Fruit fly (Drosophila melanogaster): ENCODE data around the gene CG14641.
"Not testable (repeated sequence)": the region's sequence is repeated elsewhere in the genome, so short reads cannot be mapped to it uniquely, and the experiment has no call there.

DNA sequence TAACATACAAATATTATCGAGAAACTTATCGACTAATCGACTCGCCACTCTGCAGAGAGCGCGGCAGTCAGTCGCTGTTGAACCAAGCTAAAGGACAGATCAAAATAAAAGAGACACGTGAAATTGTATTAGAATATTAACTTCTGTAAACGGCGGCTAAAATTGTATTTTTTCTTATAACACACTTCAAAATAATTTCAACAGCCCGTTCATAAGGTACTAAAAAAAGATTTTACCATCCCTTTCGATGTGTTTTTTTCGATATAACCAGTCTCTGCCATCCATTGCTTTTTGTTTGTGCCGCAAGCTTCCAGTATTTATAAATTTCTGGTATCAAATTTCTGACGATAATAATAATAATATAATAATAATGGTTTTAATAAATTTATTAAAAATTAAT, 20.7 kb downstream of the CG14641 start, which contains the start of gene aux:
- not testable (repeated sequence) for TF ChIP-seq pho (GFP tag; optimal IDR thresholded peaks at IDR 0.05); hth (optimal IDR thresholded peaks at IDR 0.05); Oaz (GFP tag; IDR thresholded peaks at IDR 0.05); CG31388 (GFP tag; optimal IDR thresholded peaks at IDR 0.05); z (GFP tag; IDR thresholded peaks at IDR 0.05); CG33213 (GFP tag; optimal IDR thresholded peaks at IDR 0.05); psq (GFP tag; optimal IDR thresholded peaks at IDR 0.05); Blimp-1 (GFP tag; optimal IDR thresholded peaks at IDR 0.05); Gsc (GFP tag; IDR thresholded peaks at IDR 0.05); p53 (GFP tag; optimal IDR thresholded peaks at IDR 0.05); CG17612 (GFP tag; IDR thresholded peaks at IDR 0.05); chif (GFP tag; optimal IDR thresholded peaks at IDR 0.05); NFAT (GFP tag; IDR thresholded peaks at IDR 0.05)

Measured in whole organism, embryonic.